Worm (Caenorhabditis elegans) whole organism, midembryonic: Measurements from ENCODE around the gene B0244.4.

Experiments used
- T22C8.4 ChIP-seq: fragments of 200-800 bp; sonication (Bioruptor generic); IDR thresholded peaks from 2 replicates; pipeline ENCODE4 v1.3.6; 2022; ENCODE audit warnings: missing genetic modification characterization, missing compliant biosample characterization
- cog-1 ChIP-seq: sonication (generic microtip); optimal IDR thresholded peaks from 2 replicates; lab custom pipeline; 2016; ENCODE audit warnings: missing genetic modification characterization, missing compliant biosample characterization
- flt-1 ChIP-seq: fragments of 200-800 bp; sonication (Bioruptor generic); IDR thresholded peaks from 2 replicates; pipeline ENCODE4 v1.3.6; 2022; ENCODE audit warnings: missing genetic modification characterization, missing compliant biosample characterization
- klf-2 ChIP-seq: fragments of 200-800 bp; sonication (Bioruptor generic); conservative IDR thresholded peaks from 2 replicates; pipeline ENCODE4 v1.3.6; 2022; ENCODE audit warnings: missing genetic modification reagents, missing genetic modification characterization, missing compliant biosample characterization
- med-1 ChIP-seq: sonication (generic microtip); optimal IDR thresholded peaks from 2 replicates; lab custom pipeline; 2017; ENCODE audit warnings: missing genetic modification characterization, mild to moderate bottlenecking, missing compliant biosample characterization, antibody characterized with exemption, missing genetic modification reagents; ENCODE audit not compliant: insufficient read depth
- ref-1 ChIP-seq: fragments of 200-800 bp; sonication (Bioruptor generic); conservative IDR thresholded peaks from 2 replicates; pipeline ENCODE4 v1.3.6; 2022; ENCODE audit warnings: missing genetic modification reagents, missing genetic modification characterization, missing compliant biosample characterization
- tab-1 ChIP-seq: fragments of 200-800 bp; sonication (Bioruptor generic); IDR thresholded peaks from 2 replicates; pipeline ENCODE4 v1.3.6; 2022; ENCODE audit warnings: missing genetic modification characterization, missing compliant biosample characterization
- ztf-23 ChIP-seq: fragments of 200-800 bp; sonication (Bioruptor generic); IDR thresholded peaks from 2 replicates; pipeline ENCODE4 v1.3.6; 2022; ENCODE audit warnings: missing genetic modification reagents, missing genetic modification characterization, missing compliant biosample characterization
- ztf-29 ChIP-seq: fragments of 200-800 bp; sonication (Bioruptor generic); IDR thresholded peaks from 2 replicates; pipeline ENCODE4 v1.3.6; 2022; ENCODE audit warnings: missing genetic modification reagents, missing genetic modification characterization, missing compliant biosample characterization

B0244.4 gene

ce11 chrIII:5732925-5733324, 14.4 kb upstream of the B0244.4 start, which contains the start of gene B0244.17:
Gene B0244.17 (plus strand): TSS chrIII:5733225.
- TF ChIP-seq ztf-29 (GFP tag; lab: Robert Waterston, UW) (no peak), med-1 (no peak), flt-1 (GFP tag; lab: Robert Waterston, UW) (no peak), ztf-23 (GFP tag; lab: Robert Waterston, UW) (no peak), klf-2 (GFP tag; lab: Robert Waterston, UW) (no peak), cog-1 (tag; lab: Kevin White, UChicago) (no peak), ref-1 (GFP tag; lab: Robert Waterston, UW) (no peak), tab-1 (GFP tag; lab: Robert Waterston, UW) (no peak), T22C8.4 (GFP tag; lab: Robert Waterston, UW) (no peak)

DNA sequence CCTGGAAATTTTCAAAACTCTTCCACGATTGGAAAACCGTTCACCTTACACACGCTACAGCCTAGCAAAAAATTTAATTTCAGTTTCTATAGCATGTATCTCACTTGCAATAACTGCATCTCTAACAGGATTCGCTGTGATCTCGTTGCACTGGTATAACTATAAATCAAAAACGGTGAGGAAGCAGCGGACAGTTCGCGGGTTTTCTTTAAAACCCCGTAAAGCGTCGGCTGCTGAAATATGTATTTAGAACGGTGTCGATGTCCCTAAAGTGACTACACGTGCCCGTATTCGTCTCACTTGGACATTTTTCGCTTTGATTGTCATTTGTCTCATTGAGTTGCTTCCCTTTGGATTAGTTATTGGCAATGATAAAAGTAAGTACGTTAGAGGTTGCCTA, 13.0 kb upstream of the B0244.4 start:
- TF ChIP-seq ztf-29 (GFP tag; lab: Robert Waterston, UW), result no peak
- no peak for TF ChIP-seq flt-1 (GFP tag; lab: Robert Waterston, UW)
- TF ChIP-seq ref-1 (GFP tag; lab: Robert Waterston, UW), result no peak
- TF ChIP-seq T22C8.4 (GFP tag; lab: Robert Waterston, UW), result no peak
- no peak for TF ChIP-seq ztf-23 (GFP tag; lab: Robert Waterston, UW)
- no peak for TF ChIP-seq cog-1 (tag; lab: Kevin White, UChicago)
- no peak for TF ChIP-seq tab-1 (GFP tag; lab: Robert Waterston, UW)
- no peak for TF ChIP-seq med-1

DNA sequence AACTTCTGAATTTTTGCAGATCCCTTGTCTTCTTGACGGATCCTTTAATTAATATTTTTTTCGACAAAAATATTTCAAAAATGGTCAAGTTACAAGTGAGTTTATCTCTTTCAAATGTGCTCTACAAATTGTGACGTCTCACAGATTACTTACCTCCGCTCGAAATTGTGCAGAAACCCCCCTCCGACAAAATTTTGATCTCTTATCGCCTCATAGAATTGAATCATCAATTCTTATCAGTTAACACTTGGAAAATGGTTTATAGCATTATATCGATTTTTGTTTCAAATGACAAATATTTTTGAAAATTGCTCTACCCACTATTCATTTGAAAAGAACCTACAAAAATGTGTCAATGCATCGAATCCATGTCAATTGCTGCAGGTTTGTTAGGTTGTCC, 12.4 kb upstream of the B0244.4 start, which contains the start of gene B0244.10:
Gene B0244.10 (plus strand): TSS at position 254 of the 400 bp plus-strand sequence.
- TF ChIP-seq flt-1 (GFP tag; lab: Robert Waterston, UW) (no peak), ref-1 (GFP tag; lab: Robert Waterston, UW) (no peak)

ce11 chrIII:5737708-5738107, 9.6 kb upstream of the B0244.4 start, which contains the start of gene B0244.6:
Gene B0244.6 (plus strand): TSS chrIII:5738008.
- TF ChIP-seq cog-1 (tag; lab: Kevin White, UChicago) (no peak), tab-1 (GFP tag; lab: Robert Waterston, UW) (no peak), klf-2 (GFP tag; lab: Robert Waterston, UW) (no peak), med-1 (no peak), ref-1 (GFP tag; lab: Robert Waterston, UW) (no peak), flt-1 (GFP tag; lab: Robert Waterston, UW) (no peak), T22C8.4 (GFP tag; lab: Robert Waterston, UW) (no peak), ztf-29 (GFP tag; lab: Robert Waterston, UW) (no peak), ztf-23 (GFP tag; lab: Robert Waterston, UW) (no peak)

DNA sequence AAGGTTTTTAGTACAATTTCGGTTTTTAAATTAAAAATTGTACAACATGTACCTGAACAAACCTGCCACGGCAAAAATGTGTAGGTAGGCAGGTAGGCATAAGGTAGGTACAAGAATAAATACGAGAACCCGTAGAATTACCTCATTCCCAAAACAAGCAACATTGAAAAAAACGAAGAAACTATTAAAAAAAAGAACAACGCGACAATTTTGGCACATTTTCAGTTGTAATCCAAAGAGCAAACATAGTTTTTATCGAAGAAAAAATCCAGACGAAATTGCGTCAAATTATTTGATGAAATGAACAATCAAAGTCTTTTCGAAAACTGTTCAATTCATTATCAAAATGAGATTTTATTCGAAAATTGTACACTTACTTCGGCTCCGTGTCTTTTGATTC, 6.6 kb upstream of the B0244.4 start, which contains the start of gene B0244.16:
Gene B0244.16 (plus strand): TSS at position 301 of the 400 bp plus-strand sequence.
- no peak for TF ChIP-seq klf-2 (GFP tag; lab: Robert Waterston, UW)
- TF ChIP-seq flt-1 (GFP tag; lab: Robert Waterston, UW), result no peak
- no peak for TF ChIP-seq med-1
- TF ChIP-seq T22C8.4 (GFP tag; lab: Robert Waterston, UW), result no peak
- no peak for TF ChIP-seq ztf-23 (GFP tag; lab: Robert Waterston, UW)
- no peak for TF ChIP-seq tab-1 (GFP tag; lab: Robert Waterston, UW)
- TF ChIP-seq ztf-29 (GFP tag; lab: Robert Waterston, UW), result no peak
- no peak for TF ChIP-seq ref-1 (GFP tag; lab: Robert Waterston, UW)
- no peak for TF ChIP-seq cog-1 (tag; lab: Kevin White, UChicago)

- TF ChIP-seq klf-2 (GFP tag; lab: Robert Waterston, UW), result no peak
- no peak for TF ChIP-seq ztf-29 (GFP tag; lab: Robert Waterston, UW)
- no peak for TF ChIP-seq T22C8.4 (GFP tag; lab: Robert Waterston, UW)
- no peak for TF ChIP-seq ztf-23 (GFP tag; lab: Robert Waterston, UW)
- no peak for TF ChIP-seq ref-1 (GFP tag; lab: Robert Waterston, UW)
- TF ChIP-seq cog-1 (tag; lab: Kevin White, UChicago), result no peak
- TF ChIP-seq tab-1 (GFP tag; lab: Robert Waterston, UW), result no peak
Measured at ce11 chrIII:5743084-5743483, 4.2 kb upstream of the B0244.4 start, which contains the start of gene B0244.15. Gene B0244.15 (plus strand): TSS chrIII:5743384.

DNA sequence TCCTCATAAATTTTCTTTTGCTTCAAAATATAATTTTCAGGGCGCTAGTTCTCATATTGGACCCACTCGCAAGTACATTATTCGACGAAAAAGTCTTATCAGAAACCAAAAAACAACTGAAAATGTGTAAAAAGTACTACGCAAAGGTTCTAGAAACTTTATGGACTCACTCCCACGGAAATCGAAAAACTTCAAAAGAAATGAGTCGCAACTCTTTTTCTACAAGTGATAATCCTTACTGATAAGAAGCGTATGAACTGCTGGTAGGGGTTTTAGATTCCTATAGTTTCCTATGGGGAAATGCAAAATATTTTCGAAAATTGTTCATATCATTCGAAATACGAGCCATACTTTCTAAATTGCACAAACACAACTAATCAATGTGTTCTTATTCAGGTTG, 2.7 kb upstream of the B0244.4 start, which contains the start of gene B0244.5:
Gene B0244.5 (plus strand): TSS at position 301 of the 400 bp plus-strand sequence.
- TF ChIP-seq T22C8.4 (GFP tag; lab: Robert Waterston, UW) (no peak), ref-1 (GFP tag; lab: Robert Waterston, UW) (no peak), flt-1 (GFP tag; lab: Robert Waterston, UW) (no peak), tab-1 (GFP tag; lab: Robert Waterston, UW) (no peak)

ce11 chrIII:5748360-5748759, 1.1 kb downstream of the B0244.4 start:
- no peak for TF ChIP-seq tab-1 (GFP tag; lab: Robert Waterston, UW)
- no peak for TF ChIP-seq klf-2 (GFP tag; lab: Robert Waterston, UW)

ce11 chrIII:5750503-5750902, 3.2 kb downstream of the B0244.4 start:
- TF ChIP-seq flt-1 (GFP tag; lab: Robert Waterston, UW) (no peak), med-1 (no peak), T22C8.4 (GFP tag; lab: Robert Waterston, UW) (no peak), ztf-23 (GFP tag; lab: Robert Waterston, UW) (no peak), cog-1 (tag; lab: Kevin White, UChicago) (no peak), klf-2 (GFP tag; lab: Robert Waterston, UW) (no peak), tab-1 (GFP tag; lab: Robert Waterston, UW) (no peak), ztf-29 (GFP tag; lab: Robert Waterston, UW) (no peak), ref-1 (GFP tag; lab: Robert Waterston, UW) (no peak)

- TF ChIP-seq cog-1 (tag; lab: Kevin White, UChicago) (no peak), T22C8.4 (GFP tag; lab: Robert Waterston, UW) (peak; percentile 32; the same call in 1 of the 2 replicates)
Measured at ce11 chrIII:5755204-5755603, 7.9 kb downstream of the B0244.4 start, which contains the start of gene ida-1. Gene ida-1 (plus strand): TSS chrIII:5755539.
